Worm (Caenorhabditis elegans): ENCODE data around the gene C06C3.7.

ce11 chrII:9362249-9362648 lies 23.1 kb upstream of the C06C3.7 start:
- TF ChIP-seq ama-1 (optimal IDR thresholded peaks at IDR 0.05) = no peak
- TF ChIP-seq flt-1 (GFP tag; IDR thresholded peaks at IDR 0.05) = no peak
- no peak for TF ChIP-seq tbx-37 (GFP tag; conservative IDR thresholded peaks at IDR 0.05)
- TF ChIP-seq hmg-4 (GFP tag; optimal IDR thresholded peaks at IDR 0.05) = no peak
- no peak for TF ChIP-seq ceh-36 (tag; optimal IDR thresholded peaks at IDR 0.05)
- no peak for TF ChIP-seq tra-4 (tag; optimal IDR thresholded peaks at IDR 0.05)
